Worm (Caenorhabditis elegans) whole organism, L2 larva: Measurements from ENCODE around the gene herd-1.

Experiments used
- C34F6.9 ChIP-seq: fragments of 150-350 bp; optimal IDR thresholded peaks from 2 replicates; lab custom pipeline; 2014; ENCODE audit warnings: missing biosample characterization, missing genetic modification characterization
- R02D3.7 ChIP-seq: fragments of 150-350 bp; optimal IDR thresholded peaks from 2 replicates; lab custom pipeline; 2014; ENCODE audit warnings: missing biosample characterization, missing genetic modification characterization
- alr-1 ChIP-seq: fragments of 150-350 bp; optimal IDR thresholded peaks from 2 replicates; lab custom pipeline; 2014; ENCODE audit warnings: missing biosample characterization, missing genetic modification characterization
- mbf-1 ChIP-seq: sonication (generic microtip); optimal IDR thresholded peaks from 2 replicates; lab custom pipeline; 2017; ENCODE audit warnings: missing biosample characterization, missing genetic modification characterization

ce11 chrIII:12455651-12456420 is 40.5 kb upstream of the herd-1 start:
- TF ChIP-seq C34F6.9 (tag; lab: Kevin White, UChicago) (no peak), R02D3.7 (tag; lab: Kevin White, UChicago) (no peak), alr-1 (tag; lab: Kevin White, UChicago) (no peak), mbf-1 (no peak)
